Fruit fly (Drosophila melanogaster) whole organism, prepupa: ENCODE measurements around the gene Gcn5.
A peak's percentile ranks its signal among the peaks of the same experiment; 100 is the strongest.

ENCODE experiments used
- Blimp-1 ChIP-seq: fragments of 200-800 bp; sonication (Bioruptor generic); optimal IDR thresholded peaks from 3 replicates; lab custom pipeline; 2017; ENCODE audit warnings: missing biosample characterization, missing genetic modification characterization, mild to moderate bottlenecking, moderate library complexity, missing genetic modification reagents
- CG10631 ChIP-seq: fragments of 200-800 bp; sonication (Bioruptor generic); optimal IDR thresholded peaks from 2 replicates; lab custom pipeline; 2016; ENCODE audit warnings: missing biosample characterization, missing genetic modification characterization
- CG10669 ChIP-seq: fragments of 200-800 bp; sonication (Bioruptor generic); optimal IDR thresholded peaks from 3 replicates; lab custom pipeline; 2018; ENCODE audit warnings: missing biosample characterization, mild to moderate bottlenecking, missing genetic modification characterization, moderate library complexity
- CG11294 ChIP-seq: fragments of 200-800 bp; sonication (Bioruptor generic); IDR thresholded peaks from 2 replicates; pipeline ENCODE4 v1.3.6; 2022; ENCODE audit warnings: missing biosample characterization, missing genetic modification characterization
- CG11762 ChIP-seq: fragments of 200-800 bp; sonication (Bioruptor generic); optimal IDR thresholded peaks from 3 replicates; lab custom pipeline; 2016; ENCODE audit warnings: missing biosample characterization, missing genetic modification characterization; ENCODE audit not compliant: insufficient read depth
- CG11902 ChIP-seq: fragments of 200-800 bp; sonication (Bioruptor generic); optimal IDR thresholded peaks from 3 replicates; lab custom pipeline; 2016; ENCODE audit warnings: missing biosample characterization, missing genetic modification characterization
- CG15336 ChIP-seq: fragments of 200-800 bp; sonication (Bioruptor generic); IDR thresholded peaks from 2 replicates; pipeline ENCODE4 v1.3.6; 2022; ENCODE audit warnings: missing biosample characterization, missing genetic modification characterization
- CG1621 ChIP-seq: fragments of 200-800 bp; sonication (Bioruptor generic); optimal IDR thresholded peaks from 3 replicates; lab custom pipeline; 2018; ENCODE audit warnings: missing biosample characterization, mild to moderate bottlenecking, missing genetic modification characterization
- CG3032 ChIP-seq: fragments of 200-800 bp; optimal IDR thresholded peaks from 2 replicates; lab custom pipeline; 2019; ENCODE audit warnings: missing biosample characterization, mild to moderate bottlenecking, missing genetic modification characterization, moderate library complexity
- CG31627 ChIP-seq: fragments of 200-800 bp; sonication (Bioruptor generic); optimal IDR thresholded peaks from 3 replicates; lab custom pipeline; 2016; ENCODE audit warnings: missing biosample characterization, missing genetic modification characterization
- CG32006 ChIP-seq: fragments of 200-800 bp; sonication (Bioruptor generic); optimal IDR thresholded peaks from 3 replicates; lab custom pipeline; 2017; ENCODE audit warnings: missing biosample characterization, mild to moderate bottlenecking, missing genetic modification characterization
- CG34406 ChIP-seq: fragments of 200-800 bp; sonication (Bioruptor generic); optimal IDR thresholded peaks from 3 replicates; lab custom pipeline; 2016; ENCODE audit warnings: missing biosample characterization, missing genetic modification characterization
- CG3919 ChIP-seq: fragments of 200-800 bp; sonication (Bioruptor generic); optimal IDR thresholded peaks from 3 replicates; lab custom pipeline; 2016; ENCODE audit warnings: missing biosample characterization, missing genetic modification characterization
- CG6163 ChIP-seq: fragments of 200-800 bp; sonication (Bioruptor generic); IDR thresholded peaks from 3 replicates; pipeline ENCODE4 v1.3.6; 2022; ENCODE audit warnings: missing biosample characterization, missing genetic modification characterization
- CG6276 ChIP-seq: fragments of 200-800 bp; sonication (Bioruptor generic); optimal IDR thresholded peaks from 2 replicates; lab custom pipeline; 2017; ENCODE audit warnings: missing biosample characterization, mild to moderate bottlenecking, missing genetic modification characterization
- CG6792 ChIP-seq: fragments of 200-800 bp; sonication (Bioruptor generic); optimal IDR thresholded peaks from 3 replicates; lab custom pipeline; 2016; ENCODE audit warnings: missing biosample characterization, missing genetic modification characterization
- CG6808 ChIP-seq: fragments of 200-800 bp; sonication (Bioruptor generic); optimal IDR thresholded peaks from 3 replicates; lab custom pipeline; 2017; ENCODE audit warnings: missing biosample characterization, missing genetic modification characterization, mild to moderate bottlenecking, moderate library complexity, missing genetic modification reagents
- CG6854 ChIP-seq: fragments of 200-800 bp; sonication (Bioruptor generic); optimal IDR thresholded peaks from 2 replicates; lab custom pipeline; 2017; ENCODE audit warnings: missing biosample characterization, mild to moderate bottlenecking, missing genetic modification characterization
- CG7368 ChIP-seq: fragments of 200-800 bp; sonication (Bioruptor generic); optimal IDR thresholded peaks from 3 replicates; lab custom pipeline; 2016; ENCODE audit warnings: missing biosample characterization, missing genetic modification characterization
- CG8119 ChIP-seq: fragments of 200-800 bp; sonication (Bioruptor generic); IDR thresholded peaks from 3 replicates; pipeline ENCODE4 v1.3.6; 2022; ENCODE audit warnings: missing biosample characterization, missing genetic modification characterization
- CG8319 ChIP-seq: fragments of 200-800 bp; sonication (Bioruptor generic); optimal IDR thresholded peaks from 3 replicates; lab custom pipeline; 2016; ENCODE audit warnings: missing biosample characterization, missing genetic modification characterization
- CG9139 ChIP-seq: fragments of 200-800 bp; sonication (Bioruptor generic); optimal IDR thresholded peaks from 3 replicates; lab custom pipeline; 2017; ENCODE audit warnings: missing biosample characterization, mild to moderate bottlenecking, missing genetic modification characterization
- Eip78C ChIP-seq: fragments of 200-800 bp; sonication (Bioruptor generic); peaks from one replicate; lab custom pipeline; 2016; ENCODE audit warnings: missing biosample characterization, missing genetic modification characterization
- Eip93F ChIP-seq: fragments of 200-800 bp; sonication (Bioruptor generic); optimal IDR thresholded peaks from 2 replicates; lab custom pipeline; 2016; ENCODE audit warnings: missing biosample characterization, mild to moderate bottlenecking, missing genetic modification characterization
- Ets96B ChIP-seq: fragments of 200-800 bp; optimal IDR thresholded peaks from 2 replicates; lab custom pipeline; 2019; ENCODE audit warnings: missing biosample characterization, mild to moderate bottlenecking, missing genetic modification characterization, moderate library complexity
- Hr39 ChIP-seq: fragments of 200-800 bp; sonication (Bioruptor generic); optimal IDR thresholded peaks from 2 replicates; lab custom pipeline; 2016; ENCODE audit warnings: missing biosample characterization, missing genetic modification characterization
- Hr4 ChIP-seq: fragments of 200-800 bp; sonication (Bioruptor generic); optimal IDR thresholded peaks from 3 replicates; lab custom pipeline; 2016; ENCODE audit warnings: missing biosample characterization, missing genetic modification characterization
- Lpt ChIP-seq: fragments of 200-800 bp; sonication (Bioruptor generic); optimal IDR thresholded peaks from 3 replicates; lab custom pipeline; 2016; ENCODE audit warnings: missing biosample characterization, missing genetic modification characterization
- Met ChIP-seq: fragments of 200-800 bp; sonication (Bioruptor generic); optimal IDR thresholded peaks from 3 replicates; lab custom pipeline; 2016; ENCODE audit warnings: missing biosample characterization, missing genetic modification characterization
- OdsH ChIP-seq: fragments of 200-800 bp; sonication (Bioruptor generic); optimal IDR thresholded peaks from 3 replicates; lab custom pipeline; 2016; ENCODE audit warnings: missing biosample characterization, missing genetic modification characterization
- Smox ChIP-seq: fragments of 200-800 bp; sonication (Bioruptor generic); optimal IDR thresholded peaks from 3 replicates; lab custom pipeline; 2016; ENCODE audit warnings: missing biosample characterization, missing genetic modification characterization
- Sox102F ChIP-seq: fragments of 200-800 bp; sonication (Bioruptor generic); optimal IDR thresholded peaks from 2 replicates; lab custom pipeline; 2016; ENCODE audit warnings: missing biosample characterization, mild to moderate bottlenecking, missing genetic modification characterization
- Sox14 ChIP-seq: fragments of 200-800 bp; sonication (Bioruptor generic); optimal IDR thresholded peaks from 3 replicates; lab custom pipeline; 2016; ENCODE audit warnings: missing biosample characterization, missing genetic modification characterization
- Sox15 ChIP-seq: fragments of 200-800 bp; sonication (Bioruptor generic); optimal IDR thresholded peaks from 3 replicates; lab custom pipeline; 2016; ENCODE audit warnings: missing biosample characterization, missing genetic modification characterization
- acj6 ChIP-seq: fragments of 200-800 bp; sonication (Bioruptor generic); optimal IDR thresholded peaks from 3 replicates; lab custom pipeline; 2016; ENCODE audit warnings: missing biosample characterization, missing genetic modification characterization
- dsx ChIP-seq: fragments of 200-800 bp; optimal IDR thresholded peaks from 3 replicates; lab custom pipeline; 2019; ENCODE audit warnings: missing biosample characterization, mild to moderate bottlenecking, missing genetic modification characterization, moderate library complexity; ENCODE audit not compliant: poor library complexity, severe bottlenecking
- eg ChIP-seq: fragments of 200-800 bp; sonication (Bioruptor generic); IDR thresholded peaks from 3 replicates; pipeline ENCODE4 v1.3.6; 2022; ENCODE audit warnings: missing biosample characterization, missing genetic modification characterization
- esn ChIP-seq: fragments of 200-800 bp; sonication (Bioruptor generic); optimal IDR thresholded peaks from 2 replicates; lab custom pipeline; 2016; ENCODE audit warnings: missing biosample characterization, mild to moderate bottlenecking, missing genetic modification characterization, moderate library complexity
- fd59A ChIP-seq: fragments of 200-800 bp; sonication (Bioruptor generic); optimal IDR thresholded peaks from 2 replicates; lab custom pipeline; 2017; ENCODE audit warnings: missing biosample characterization, mild to moderate bottlenecking, missing genetic modification characterization, missing genetic modification reagents
- fd85E ChIP-seq: fragments of 200-800 bp; sonication (Bioruptor generic); optimal IDR thresholded peaks from 3 replicates; lab custom pipeline; 2016; ENCODE audit warnings: missing biosample characterization, missing genetic modification characterization
- fkh ChIP-seq: fragments of 200-800 bp; sonication (Bioruptor generic); optimal IDR thresholded peaks from 3 replicates; lab custom pipeline; 2017; ENCODE audit warnings: missing biosample characterization, mild to moderate bottlenecking, missing genetic modification characterization, moderate library complexity
- spab ChIP-seq: fragments of 200-800 bp; sonication (Bioruptor generic); optimal IDR thresholded peaks from 2 replicates; lab custom pipeline; 2017; ENCODE audit warnings: missing biosample characterization, mild to moderate bottlenecking, missing genetic modification characterization, missing genetic modification reagents
- ss ChIP-seq, 2 experiments: fragments of 200-800 bp; sonication (Bioruptor generic); optimal IDR thresholded peaks; 2 replicates in 1 of 2; 3 replicates in 1 of 2; lab custom pipeline; 2017 to 2018; ENCODE audit warnings: mild to moderate bottlenecking in 2 of 2, missing biosample characterization in 2 of 2, missing genetic modification characterization in 2 of 2, moderate library complexity in 1 of 2
- svp ChIP-seq: fragments of 200-800 bp; sonication (Bioruptor generic); peaks from one replicate; lab custom pipeline; 2016; ENCODE audit warnings: missing biosample characterization, missing genetic modification characterization
- topi ChIP-seq: fragments of 200-800 bp; sonication (Bioruptor generic); optimal IDR thresholded peaks from 3 replicates; lab custom pipeline; 2016; ENCODE audit warnings: missing biosample characterization, missing genetic modification characterization
- vri ChIP-seq: fragments of 200-800 bp; sonication (Bioruptor generic); optimal IDR thresholded peaks from 3 replicates; lab custom pipeline; 2016; ENCODE audit warnings: missing biosample characterization, mild to moderate bottlenecking, missing genetic modification characterization

Gene Gcn5

DNA sequence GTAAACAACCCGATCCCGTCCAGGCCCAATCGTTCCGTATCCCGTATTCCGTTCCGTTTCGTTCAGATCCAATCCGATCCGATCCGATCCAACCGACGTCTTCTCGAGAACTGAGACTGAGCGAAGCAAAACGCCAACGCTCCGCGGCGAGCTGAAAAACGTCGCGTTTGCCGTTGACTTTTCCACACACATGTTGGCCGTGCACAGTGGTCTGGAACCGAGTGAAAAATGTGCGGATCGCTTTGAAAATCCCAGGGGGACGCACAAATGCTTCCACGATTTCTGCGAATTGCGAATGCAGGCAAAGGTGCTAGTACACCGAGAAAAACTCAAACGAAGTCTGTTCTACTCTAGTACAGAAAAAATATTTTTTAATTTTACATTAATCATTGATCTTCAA lies 38.9 kb downstream of the Gcn5 start, which contains the start of gene CG10663 (continued):
- TF ChIP-seq CG11294 (GFP tag; lab: Robert Waterston, UW), result no peak
- peak; percentile 25 for TF ChIP-seq acj6 (GFP tag; lab: Kevin White, UChicago)
- no peak for TF ChIP-seq Sox15 (GFP tag; lab: Kevin White, UChicago)
- peak; percentile 57 for TF ChIP-seq CG6163
- TF ChIP-seq dsx (GFP tag; lab: Kevin White, UChicago), result no peak
- TF ChIP-seq fkh, result peak; percentile 2
- no peak for TF ChIP-seq Ets96B (tag; lab: Kevin White, UChicago)

DNA sequence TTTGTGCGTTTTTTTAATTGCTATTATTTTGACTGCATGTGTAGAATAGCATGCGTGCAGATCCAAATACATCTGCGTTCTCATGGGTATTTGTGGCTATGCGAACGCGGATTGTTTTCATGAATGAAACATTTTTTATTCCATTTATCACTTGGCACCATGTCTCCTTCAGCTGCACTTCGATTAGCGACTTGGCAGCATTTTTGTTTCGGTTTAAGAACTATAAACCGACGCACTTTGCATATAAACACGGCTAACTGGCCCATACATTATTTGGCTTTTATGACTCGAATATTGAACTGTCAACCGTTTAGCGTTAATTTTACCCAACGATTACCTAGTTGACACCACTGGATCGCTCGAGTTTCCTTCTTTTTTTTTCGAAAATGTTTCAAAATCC lies 39.4 kb downstream of the Gcn5 start:
- TF ChIP-seq Hr39 (GFP tag; lab: Kevin White, UChicago), result no peak
- peak; percentile 24 for TF ChIP-seq Eip78C (GFP tag; lab: Kevin White, UChicago)
- TF ChIP-seq eg, result 0 out of 3 replicates have a peak, but pooled peaks have one; percentile 23
- TF ChIP-seq CG6808 (GFP tag; lab: Kevin White, UChicago), result peak; percentile 91
- TF ChIP-seq, all 60 proteins: peak for 3

- TF ChIP-seq eg (peak; percentile 88), CG32006 (GFP tag; lab: Kevin White, UChicago) (peak; percentile 94), vri (GFP tag; lab: Kevin White, UChicago) (peak; percentile 7), CG7368 (GFP tag; lab: Kevin White, UChicago) (peak; percentile 9), svp (GFP tag; lab: Kevin White, UChicago) (no peak), CG10631 (GFP tag; lab: Kevin White, UChicago) (peak; percentile 74), CG3032 (tag; lab: Kevin White, UChicago) (peak; percentile 67), CG6163 (peak; percentile 81), CG6276 (peak; percentile 90), fkh (no peak), CG8119 (GFP tag; lab: Robert Waterston, UW) (peak; percentile 91), CG31627 (GFP tag; lab: Kevin White, UChicago) (peak; percentile 29), CG11762 (GFP tag; lab: Kevin White, UChicago) (peak; percentile 60), topi (GFP tag; lab: Kevin White, UChicago) (peak; percentile 51), dsx (GFP tag; lab: Kevin White, UChicago) (peak; percentile 49), CG15336 (GFP tag; lab: Robert Waterston, UW) (peak; percentile 91), CG1621 (tag; lab: Kevin White, UChicago) (peak; percentile 9), ss (GFP tag; optimal IDR thresholded peaks at IDR 0.05; lab: Kevin White, UChicago) (peak in 1 of 2 experiments; percentile 9), CG11294 (GFP tag; lab: Robert Waterston, UW) (peak; percentile 73), esn (GFP tag; lab: Kevin White, UChicago) (peak; percentile 54), CG6854 (GFP tag; lab: Kevin White, UChicago) (no peak), Smox (GFP tag; lab: Kevin White, UChicago) (peak; percentile 40), CG11902 (GFP tag; lab: Kevin White, UChicago) (peak; percentile 16), CG6792 (peak; percentile 46), CG9139 (GFP tag; lab: Kevin White, UChicago) (peak; percentile 7), Eip78C (GFP tag; lab: Kevin White, UChicago) (peak; percentile 93), Ets96B (tag; lab: Kevin White, UChicago) (peak; percentile 66), Lpt (GFP tag; lab: Kevin White, UChicago) (peak; percentile 79), fd85E (GFP tag; lab: Kevin White, UChicago) (no peak), acj6 (GFP tag; lab: Kevin White, UChicago) (peak; percentile 79), CG3919 (GFP tag; lab: Kevin White, UChicago) (peak; percentile 69), CG34406 (GFP tag; lab: Kevin White, UChicago) (peak; percentile 40), Blimp-1 (no peak), OdsH (peak; percentile 83), Sox102F (GFP tag; lab: Kevin White, UChicago) (peak; percentile 22), Met (GFP tag; lab: Kevin White, UChicago) (peak; percentile 57), Hr4 (peak; percentile 93), spab (GFP tag; lab: Kevin White, UChicago) (peak; percentile 40), CG8319 (GFP tag; lab: Kevin White, UChicago) (peak; percentile 42), Eip93F (no peak), CG10669 (GFP tag; lab: Kevin White, UChicago) (peak; percentile 18), Sox14 (peak; percentile 75), fd59A (peak; percentile 55)
Observed at dm6 chr3L:12482917-12483316, 40.9 kb downstream of the Gcn5 start.
